Fruit fly (Drosophila melanogaster) whole organism, adult: ENCODE data around the gene Dus2.

Experiments
- CG1620 ChIP-seq: fragments of 200-800 bp; sonication (Bioruptor generic); optimal IDR thresholded peaks from 2 replicates; lab custom pipeline; 2016; ENCODE audit warnings: missing biosample characterization, missing genetic modification characterization
- CG5204 ChIP-seq: fragments of 200-800 bp; sonication (Bioruptor generic); optimal IDR thresholded peaks from 2 replicates; lab custom pipeline; 2016; ENCODE audit warnings: missing biosample characterization, missing genetic modification characterization
- CG7045 ChIP-seq: fragments of 200-800 bp; sonication (Bioruptor generic); optimal IDR thresholded peaks from 2 replicates; lab custom pipeline; 2017; ENCODE audit warnings: missing biosample characterization, mild to moderate bottlenecking, missing genetic modification characterization
- CG7101 ChIP-seq: fragments of 200-800 bp; sonication (Bioruptor generic); optimal IDR thresholded peaks from 2 replicates; lab custom pipeline; 2018; ENCODE audit warnings: missing biosample characterization, mild to moderate bottlenecking, missing genetic modification characterization, moderate library complexity
- Clk ChIP-seq: fragments of 200-800 bp; sonication (Bioruptor generic); optimal IDR thresholded peaks from 2 replicates; lab custom pipeline; 2017; ENCODE audit warnings: missing biosample characterization, missing genetic modification characterization
- Crg-1 ChIP-seq: fragments of 200-800 bp; sonication (Bioruptor generic); optimal IDR thresholded peaks from 2 replicates; lab custom pipeline; 2016; ENCODE audit warnings: missing biosample characterization, missing genetic modification characterization
- Mnt ChIP-seq: fragments of 200-800 bp; sonication (Bioruptor generic); optimal IDR thresholded peaks from 2 replicates; lab custom pipeline; 2016; ENCODE audit warnings: missing biosample characterization, mild to moderate bottlenecking, missing genetic modification characterization
- bab1 ChIP-seq: fragments of 200-800 bp; sonication (Bioruptor generic); optimal IDR thresholded peaks from 3 replicates; lab custom pipeline; 2019; ENCODE audit warnings: missing biosample characterization, mild to moderate bottlenecking, missing genetic modification characterization, moderate library complexity
- cic ChIP-seq: fragments of 200-800 bp; sonication (Bioruptor generic); optimal IDR thresholded peaks from 2 replicates; lab custom pipeline; 2017; ENCODE audit warnings: missing biosample characterization, mild to moderate bottlenecking, missing genetic modification characterization, moderate library complexity
- cnc ChIP-seq, 2 experiments: fragments of >200 bp; optimal IDR thresholded peaks; 2 replicates each; lab custom pipeline; 2017
- kay ChIP-seq: fragments of 200-800 bp; sonication (Bioruptor generic); peaks from one replicate; lab custom pipeline; 2016; ENCODE audit warnings: missing biosample characterization, missing genetic modification characterization, borderline replicate concordance
- pad ChIP-seq: fragments of 200-800 bp; sonication (Bioruptor generic); optimal IDR thresholded peaks from 3 replicates; lab custom pipeline; 2017; ENCODE audit warnings: missing biosample characterization, missing genetic modification characterization, mild to moderate bottlenecking, moderate library complexity, missing genetic modification reagents

dm6 chrX:14266075-14266474 lies 28.3 kb downstream of the Dus2 start, which contains the start of the genes CG13404 and na:
- TF ChIP-seq CG7045 (GFP tag; lab: Kevin White, UChicago) (no peak), CG1620 (GFP tag; lab: Kevin White, UChicago) (no peak), Clk (GFP tag; lab: Kevin White, UChicago) (no peak), kay (no peak), CG5204 (GFP tag; lab: Kevin White, UChicago) (no peak), Mnt (GFP tag; lab: Kevin White, UChicago) (no peak), cic (GFP tag; lab: Kevin White, UChicago) (no peak), cnc (optimal IDR thresholded peaks at IDR 0.05; lab: Kevin White, UChicago) (no peak), Crg-1 (no peak), pad (GFP tag; lab: Kevin White, UChicago) (no peak), bab1 (GFP tag; lab: Kevin White, UChicago) (no peak), CG7101 (tag; lab: Kevin White, UChicago) (no peak)
